Fruit fly (Drosophila melanogaster): ENCODE measurements around the gene Rad17.
A peak's percentile ranks its signal among the peaks of the same experiment; 100 is the strongest.

Gene Rad17

DNA sequence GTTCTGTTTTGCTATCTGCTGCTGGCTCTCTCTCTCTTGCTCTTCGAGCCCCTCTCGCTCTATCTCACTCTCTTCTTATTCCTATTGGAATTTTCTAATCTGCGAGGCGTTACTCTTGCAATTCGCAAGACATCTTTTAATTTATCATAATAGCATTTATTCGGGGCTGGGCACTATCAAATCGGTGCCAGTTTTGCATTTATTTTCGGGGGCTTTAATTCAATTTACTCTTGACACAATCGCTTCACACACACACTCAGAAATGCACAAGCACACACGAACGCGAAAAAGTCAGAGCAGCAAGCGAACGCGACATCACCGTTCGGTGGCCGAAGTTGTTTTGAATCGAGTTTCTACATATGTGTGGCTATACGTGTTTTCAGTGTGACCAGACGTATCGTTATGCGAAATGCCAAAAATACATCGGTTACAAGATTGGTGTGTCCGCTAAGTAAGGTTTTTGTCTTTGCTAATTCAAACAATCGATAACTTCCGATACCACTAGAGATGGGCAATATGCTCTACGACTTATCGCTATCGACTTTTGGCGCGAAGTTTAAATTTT is 34.0 kb upstream of the Rad17 start, which contains the start of gene Meltrin:
Gene Meltrin (minus strand): TSS at position 344 of the 565 bp plus-strand sequence.
- TF ChIP-seq CG6854 (GFP tag; optimal IDR thresholded peaks at IDR 0.05) (peak; percentile 59), Met (GFP tag; optimal IDR thresholded peaks at IDR 0.05) (peak; percentile 12), Sox14 (GFP tag; optimal IDR thresholded peaks at IDR 0.05) (peak; percentile 67), CG1621 (tag; optimal IDR thresholded peaks at IDR 0.05) (peak; percentile 34), salr (GFP tag; optimal IDR thresholded peaks at IDR 0.05) (no peak), acj6 (GFP tag; optimal IDR thresholded peaks at IDR 0.05) (no peak), CG8319 (GFP tag; optimal IDR thresholded peaks at IDR 0.05) (no peak), vri (GFP tag; optimal IDR thresholded peaks at IDR 0.05) (peak; percentile 75), Lpt (GFP tag; optimal IDR thresholded peaks at IDR 0.05) (peak; percentile 17), CG16779 (tag; optimal IDR thresholded peaks at IDR 0.05) (peak; percentile 34), CG3032 (tag; optimal IDR thresholded peaks at IDR 0.05) (peak; percentile 36), CG32006 (GFP tag; optimal IDR thresholded peaks at IDR 0.05) (no peak), Hr4 (GFP tag; optimal IDR thresholded peaks at IDR 0.05) (no peak), lz (GFP tag; optimal IDR thresholded peaks at IDR 0.05) (peak; percentile 39), esn (GFP tag; optimal IDR thresholded peaks at IDR 0.05) (peak; percentile 57), Gug (GFP tag; IDR thresholded peaks at IDR 0.05) (no peak), topi (GFP tag; optimal IDR thresholded peaks at IDR 0.05) (peak; percentile 35), CG34406 (GFP tag; optimal IDR thresholded peaks at IDR 0.05) (no peak), Hr39 (GFP tag; optimal IDR thresholded peaks at IDR 0.05) (peak; percentile 18), fkh (GFP tag; optimal IDR thresholded peaks at IDR 0.05) (peak; percentile 74), Sox15 (GFP tag; optimal IDR thresholded peaks at IDR 0.05) (no peak), dsx (GFP tag; optimal IDR thresholded peaks at IDR 0.05; ENCODE audit: poor library complexity, severe bottlenecking) (peak; percentile 11), achi (GFP tag; optimal IDR thresholded peaks at IDR 0.05) (no peak), CG11762 (GFP tag; optimal IDR thresholded peaks at IDR 0.05; ENCODE audit: insufficient read depth) (no peak), svp (GFP tag) (peak; percentile 40), CG7368 (GFP tag; optimal IDR thresholded peaks at IDR 0.05) (peak; percentile 9), Sox102F (GFP tag; optimal IDR thresholded peaks at IDR 0.05) (peak; percentile 58), CG6808 (GFP tag; optimal IDR thresholded peaks at IDR 0.05) (peak; percentile 42), ss (GFP tag; optimal IDR thresholded peaks at IDR 0.05) (peak; percentile 41 to 67), cyc (GFP tag; optimal IDR thresholded peaks at IDR 0.05) (peak; percentile 13), Ets21C (GFP tag; optimal IDR thresholded peaks at IDR 0.05) (peak; percentile 25), CG6276 (GFP tag; optimal IDR thresholded peaks at IDR 0.05) (peak; percentile 18), Eip78C (GFP tag) (peak; percentile 87), CG3919 (GFP tag; optimal IDR thresholded peaks at IDR 0.05) (peak; percentile 62), Eip75B (GFP tag; optimal IDR thresholded peaks at IDR 0.05) (peak; percentile 18), CG8119 (GFP tag; IDR thresholded peaks at IDR 0.05) (no peak), Smox (GFP tag; optimal IDR thresholded peaks at IDR 0.05) (peak; percentile 23)

DNA sequence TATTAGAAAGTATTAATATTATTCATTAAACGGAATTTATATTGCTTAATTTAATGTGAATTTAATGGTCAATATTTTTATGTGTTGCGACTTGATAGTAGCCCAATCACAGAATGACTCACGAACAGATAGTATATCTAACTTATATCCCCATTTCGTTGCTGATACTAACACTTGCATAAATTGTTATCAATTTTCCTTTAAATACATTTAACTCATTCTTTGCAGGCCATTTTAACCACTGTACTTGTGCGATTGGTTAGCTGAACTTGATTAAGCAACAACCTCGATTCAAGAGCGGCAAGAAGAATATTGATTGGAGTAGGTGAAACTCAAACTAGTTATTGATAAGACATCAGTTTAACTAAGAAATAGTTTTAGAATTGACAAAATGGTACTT is 32.7 kb upstream of the Rad17 start:
- no peak for TF ChIP-seq Met (GFP tag; optimal IDR thresholded peaks at IDR 0.05)
- TF ChIP-seq Hr4 (GFP tag; optimal IDR thresholded peaks at IDR 0.05): peak; percentile 10
- peak; percentile 30 for TF ChIP-seq CG32006 (GFP tag; optimal IDR thresholded peaks at IDR 0.05)
- TF ChIP-seq ss (GFP tag; optimal IDR thresholded peaks at IDR 0.05): no peak
- peak; percentile 50 for TF ChIP-seq Eip78C (GFP tag)
- TF ChIP-seq achi (GFP tag; optimal IDR thresholded peaks at IDR 0.05): peak; percentile 12
- TF ChIP-seq CG8632 (GFP tag; optimal IDR thresholded peaks at IDR 0.05): no peak

DNA sequence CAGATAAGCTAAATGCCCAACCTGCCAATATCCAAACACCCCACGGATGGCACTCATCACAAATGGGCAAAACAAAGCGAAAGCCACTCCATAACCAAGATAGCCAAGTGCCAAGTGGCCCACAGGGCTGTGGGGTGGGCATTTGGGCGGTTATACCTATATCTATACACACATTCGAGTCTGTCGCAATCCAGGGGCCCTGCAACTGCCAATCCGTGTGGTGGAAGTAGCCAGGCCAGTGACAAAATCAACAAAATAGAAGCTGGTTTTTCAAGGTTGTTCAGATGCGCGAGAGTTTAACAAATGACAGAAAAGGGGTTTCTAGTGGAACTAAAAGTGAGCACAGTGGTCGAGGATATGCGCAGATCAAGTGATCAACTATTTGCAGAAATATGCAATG is 32.1 kb upstream of the Rad17 start:
- TF ChIP-seq CG6808 (GFP tag; optimal IDR thresholded peaks at IDR 0.05): no peak
- no peak for TF ChIP-seq CG10631 (GFP tag; optimal IDR thresholded peaks at IDR 0.05)
- TF ChIP-seq Sox14 (GFP tag; optimal IDR thresholded peaks at IDR 0.05): no peak
- TF ChIP-seq CG16779 (tag; optimal IDR thresholded peaks at IDR 0.05): no peak
- TF ChIP-seq ss (GFP tag; optimal IDR thresholded peaks at IDR 0.05): no peak
- TF ChIP-seq CG1621 (tag; optimal IDR thresholded peaks at IDR 0.05): no peak
- no peak for TF ChIP-seq achi (GFP tag; optimal IDR thresholded peaks at IDR 0.05)
- no peak for TF ChIP-seq topi (GFP tag; optimal IDR thresholded peaks at IDR 0.05)

Data from whole organism, prepupa.